Fruit fly (Drosophila melanogaster) whole organism, embryonic: Measurements from ENCODE around the gene Ufd4.
A peak's percentile ranks its signal among the peaks of the same experiment; 100 is the strongest.

Experiments
- Abd-B ChIP-seq: fragments of 200-800 bp; sonication (Bioruptor generic); optimal IDR thresholded peaks from 2 replicates; lab custom pipeline; 2018; ENCODE audit warnings: missing biosample characterization, mild to moderate bottlenecking, missing genetic modification characterization, moderate library complexity
- Bteb2 ChIP-seq: fragments of 200-800 bp; sonication (Bioruptor generic); optimal IDR thresholded peaks from 2 replicates; lab custom pipeline; 2016; ENCODE audit warnings: missing biosample characterization, missing genetic modification characterization
- CG10431 ChIP-seq: fragments of 200-800 bp; sonication (Bioruptor generic); optimal IDR thresholded peaks from 3 replicates; lab custom pipeline; 2018; ENCODE audit warnings: missing biosample characterization, mild to moderate bottlenecking, missing genetic modification characterization
- CG10565 ChIP-seq: fragments of 200-800 bp; sonication (Bioruptor generic); optimal IDR thresholded peaks from 3 replicates; lab custom pipeline; 2016; ENCODE audit warnings: missing biosample characterization, mild to moderate bottlenecking, missing genetic modification characterization
- CG10959 ChIP-seq: fragments of 200-800 bp; sonication (Bioruptor generic); IDR thresholded peaks from 2 replicates; pipeline ENCODE4 v1.3.6; 2022; ENCODE audit warnings: missing biosample characterization, missing genetic modification characterization
- CG11093 ChIP-seq: fragments of 200-800 bp; sonication (Bioruptor generic); IDR thresholded peaks from 3 replicates; pipeline ENCODE4 v1.3.6; 2022; ENCODE audit warnings: missing biosample characterization, missing genetic modification characterization
- CG12104 ChIP-seq: fragments of 200-800 bp; sonication (Bioruptor generic); optimal IDR thresholded peaks from 3 replicates; lab custom pipeline; 2016; ENCODE audit warnings: missing biosample characterization, missing genetic modification characterization
- CG13775 ChIP-seq: fragments of 200-800 bp; sonication (Bioruptor generic); optimal IDR thresholded peaks from 3 replicates; lab custom pipeline; 2017; ENCODE audit warnings: missing biosample characterization, mild to moderate bottlenecking, missing genetic modification characterization
- CG15269 ChIP-seq: fragments of 200-800 bp; sonication (Bioruptor generic); optimal IDR thresholded peaks from 2 replicates; lab custom pipeline; 2018; ENCODE audit warnings: missing biosample characterization, mild to moderate bottlenecking, missing genetic modification characterization, moderate library complexity
- CG1647 ChIP-seq: fragments of 200-800 bp; sonication (Bioruptor generic); optimal IDR thresholded peaks from 3 replicates; lab custom pipeline; 2016; ENCODE audit warnings: missing biosample characterization, missing genetic modification characterization
- CG16813 ChIP-seq: fragments of 200-800 bp; sonication (Bioruptor generic); IDR thresholded peaks from 3 replicates; pipeline ENCODE4 v1.3.6; 2022; ENCODE audit warnings: missing biosample characterization, missing genetic modification characterization; ENCODE audit not compliant: partially characterized antibody
- CG17802 ChIP-seq: fragments of 200-800 bp; sonication (Bioruptor generic); optimal IDR thresholded peaks from 2 replicates; lab custom pipeline; 2018; ENCODE audit warnings: missing biosample characterization, mild to moderate bottlenecking, missing genetic modification characterization, moderate library complexity
- CG1832 ChIP-seq: fragments of 200-800 bp; sonication (Bioruptor generic); optimal IDR thresholded peaks from 2 replicates; lab custom pipeline; 2017; ENCODE audit warnings: missing biosample characterization, mild to moderate bottlenecking, missing genetic modification characterization, inconsistent platforms
- CG33213 ChIP-seq: fragments of 200-800 bp; sonication (Bioruptor generic); optimal IDR thresholded peaks from 3 replicates; lab custom pipeline; 2016; ENCODE audit warnings: missing biosample characterization, missing genetic modification characterization
- CG33557 ChIP-seq: fragments of 200-800 bp; sonication (Bioruptor generic); optimal IDR thresholded peaks from 2 replicates; lab custom pipeline; 2019; ENCODE audit warnings: missing biosample characterization, mild to moderate bottlenecking, missing genetic modification characterization, moderate library complexity
- CG3407 ChIP-seq: fragments of 200-800 bp; sonication (Bioruptor generic); optimal IDR thresholded peaks from 2 replicates; lab custom pipeline; 2018; ENCODE audit warnings: missing biosample characterization, mild to moderate bottlenecking, missing genetic modification characterization
- CG34376 ChIP-seq: fragments of 200-800 bp; sonication (Bioruptor generic); optimal IDR thresholded peaks from 2 replicates; lab custom pipeline; 2018; ENCODE audit warnings: missing biosample characterization, mild to moderate bottlenecking, missing genetic modification characterization
- CG3838 ChIP-seq: fragments of 200-800 bp; sonication (Bioruptor generic); optimal IDR thresholded peaks from 3 replicates; lab custom pipeline; 2016; ENCODE audit warnings: missing biosample characterization, missing genetic modification characterization
- CG6854 ChIP-seq: fragments of 200-800 bp; sonication (Bioruptor generic); optimal IDR thresholded peaks from 3 replicates; lab custom pipeline; 2017; ENCODE audit warnings: missing biosample characterization, mild to moderate bottlenecking, missing genetic modification characterization
- CG7357 ChIP-seq: fragments of 200-800 bp; sonication (Bioruptor generic); IDR thresholded peaks from 3 replicates; pipeline ENCODE4 v1.3.6; 2022; ENCODE audit warnings: missing biosample characterization, missing genetic modification characterization
- D19A ChIP-seq: fragments of 200-800 bp; optimal IDR thresholded peaks from 3 replicates; lab custom pipeline; 2019; ENCODE audit warnings: missing biosample characterization, mild to moderate bottlenecking, missing genetic modification characterization, moderate library complexity
- Dll ChIP-seq: fragments of 200-800 bp; sonication (Bioruptor generic); IDR thresholded peaks from 4 replicates; pipeline ENCODE4 v1.3.6; 2022; ENCODE audit warnings: missing biosample characterization, missing genetic modification characterization; ENCODE audit not compliant: partially characterized antibody
- Dref ChIP-seq: fragments of 200-800 bp; sonication (Bioruptor generic); IDR thresholded peaks from 2 replicates; pipeline ENCODE4 v1.3.6; 2022; ENCODE audit warnings: missing biosample characterization, missing genetic modification characterization
- Fer1 ChIP-seq: fragments of 200-800 bp; sonication (Bioruptor generic); optimal IDR thresholded peaks from 2 replicates; lab custom pipeline; 2017; ENCODE audit warnings: missing biosample characterization, mild to moderate bottlenecking, missing genetic modification characterization
- HmgD ChIP-seq: fragments of 200-800 bp; sonication (Bioruptor generic); optimal IDR thresholded peaks from 3 replicates; lab custom pipeline; 2016; ENCODE audit warnings: missing biosample characterization, missing genetic modification characterization
- Hmx ChIP-seq: fragments of 200-800 bp; sonication (Bioruptor generic); optimal IDR thresholded peaks from 2 replicates; lab custom pipeline; 2016; ENCODE audit warnings: missing biosample characterization, missing genetic modification characterization
- Lpt ChIP-seq: fragments of >200 bp; optimal IDR thresholded peaks from 2 replicates; lab custom pipeline; 2018; ENCODE audit warnings: missing biosample characterization, missing genetic modification characterization
- Ravus ChIP-seq: fragments of 200-800 bp; sonication (Bioruptor generic); IDR thresholded peaks from 2 replicates; pipeline ENCODE4 v1.3.6; 2022; ENCODE audit warnings: missing biosample characterization, missing genetic modification characterization
- Side ChIP-seq: fragments of 200-800 bp; sonication (Bioruptor generic); optimal IDR thresholded peaks from 2 replicates; lab custom pipeline; 2016; ENCODE audit warnings: missing biosample characterization, missing genetic modification characterization
- az2 ChIP-seq: fragments of 200-800 bp; sonication (Bioruptor generic); optimal IDR thresholded peaks from 3 replicates; lab custom pipeline; 2016; ENCODE audit warnings: missing biosample characterization, missing genetic modification characterization
- bigmax ChIP-seq: fragments of 200-800 bp; sonication (Bioruptor generic); optimal IDR thresholded peaks from 2 replicates; lab custom pipeline; 2018; ENCODE audit warnings: missing biosample characterization, mild to moderate bottlenecking, missing genetic modification characterization
- cwo ChIP-seq: fragments of 200-800 bp; sonication (Bioruptor generic); optimal IDR thresholded peaks from 3 replicates; lab custom pipeline; 2017; ENCODE audit warnings: missing biosample characterization, missing genetic modification characterization, mild to moderate bottlenecking, moderate library complexity, missing genetic modification reagents
- exex ChIP-seq: fragments of 200-800 bp; sonication (Bioruptor generic); optimal IDR thresholded peaks from 4 replicates; lab custom pipeline; 2018; ENCODE audit warnings: missing biosample characterization, mild to moderate bottlenecking, missing genetic modification characterization, moderate library complexity
- gro ChIP-seq: fragments of 200-800 bp; sonication (Bioruptor generic); optimal IDR thresholded peaks from 2 replicates; lab custom pipeline; 2016; ENCODE audit warnings: missing biosample characterization, missing genetic modification characterization
- knrl ChIP-seq: fragments of 200-800 bp; sonication (Bioruptor generic); IDR thresholded peaks from 3 replicates; pipeline ENCODE4 v1.3.6; 2022; ENCODE audit warnings: missing biosample characterization, missing genetic modification characterization; ENCODE audit not compliant: partially characterized antibody
- p53 ChIP-seq: fragments of 200-800 bp; sonication (Bioruptor generic); optimal IDR thresholded peaks from 2 replicates; lab custom pipeline; 2016; ENCODE audit warnings: missing biosample characterization, missing genetic modification characterization
- pan ChIP-seq, 4 experiments: fragments of >200 bp in 3 of 4; fragments of 200-800 bp in 1 of 4; sonication (Bioruptor generic) in 1 of 4; optimal IDR thresholded peaks in 3 of 4; IDR thresholded peaks in 1 of 4; 2 replicates each; pipeline versions ENCODE4 v1.3.6 to Lab custom; 2017 to 2022; ENCODE audit warnings: missing biosample characterization in 2 of 4, missing genetic modification characterization in 2 of 4, mixed read lengths in 1 of 4
- phol ChIP-seq: fragments of 200-800 bp; sonication (Bioruptor generic); optimal IDR thresholded peaks from 3 replicates; lab custom pipeline; 2018; ENCODE audit warnings: missing biosample characterization, mild to moderate bottlenecking, missing genetic modification characterization, moderate library complexity
- row ChIP-seq: fragments of 200-800 bp; sonication (Bioruptor generic); IDR thresholded peaks from 3 replicates; pipeline ENCODE4 v1.3.6; 2022; ENCODE audit warnings: missing biosample characterization, missing genetic modification characterization
- sens ChIP-seq: fragments of 200-800 bp; sonication (Bioruptor generic); peaks from one replicate; lab custom pipeline; 2016; ENCODE audit warnings: missing biosample characterization, missing genetic modification characterization
- sisA ChIP-seq: fragments of 200-800 bp; sonication (Bioruptor generic); IDR thresholded peaks from 2 replicates; pipeline ENCODE4 v1.3.6; 2022; ENCODE audit warnings: missing biosample characterization, missing genetic modification characterization
- slou ChIP-seq: fragments of 200-800 bp; sonication (Bioruptor generic); optimal IDR thresholded peaks from 3 replicates; lab custom pipeline; 2016; ENCODE audit warnings: missing biosample characterization, missing genetic modification characterization
- tna ChIP-seq: fragments of 200-800 bp; sonication (Bioruptor generic); IDR thresholded peaks from 2 replicates; pipeline ENCODE4 v1.3.6; 2022; ENCODE audit warnings: missing biosample characterization, missing genetic modification characterization; ENCODE audit not compliant: partially characterized antibody
- vfl ChIP-seq: fragments of 200-800 bp; sonication (Bioruptor generic); optimal IDR thresholded peaks from 2 replicates; lab custom pipeline; 2016; ENCODE audit warnings: missing biosample characterization, missing genetic modification characterization
- vnd ChIP-seq: fragments of 200-800 bp; sonication (Bioruptor generic); IDR thresholded peaks from 3 replicates; pipeline ENCODE4 v1.3.6; 2022; ENCODE audit warnings: missing biosample characterization, missing genetic modification characterization; ENCODE audit not compliant: partially characterized antibody
- yki ChIP-seq: fragments of >200 bp; optimal IDR thresholded peaks from 3 replicates; lab custom pipeline; 2018
- zen2 ChIP-seq: fragments of 200-800 bp; sonication (Bioruptor generic); IDR thresholded peaks from 3 replicates; pipeline ENCODE4 v1.3.6; 2022; ENCODE audit warnings: missing biosample characterization, missing genetic modification characterization; ENCODE audit not compliant: partially characterized antibody

Gene Ufd4

dm6 chr2L:10237725-10238446, 54.3 kb downstream of the Ufd4 start, which contains the start of gene mthl15 (continued):
- TF ChIP-seq az2 (GFP tag; lab: Kevin White, UChicago) (no peak), Ravus (GFP tag; lab: Robert Waterston, UW) (no peak), row (GFP tag; lab: Robert Waterston, UW) (0 out of 3 replicates have a peak, but pooled peaks have one; percentile 11), sens (GFP tag; lab: Kevin White, UChicago) (peak; percentile 64), CG17802 (peak; percentile 20), pan (optimal IDR thresholded peaks at IDR 0.05; lab: Kevin White, UChicago) (no peak), pan (GFP tag; optimal IDR thresholded peaks at IDR 0.05 in 1 of 2, IDR thresholded peaks at IDR 0.05 in 1 of 2) (no peak)

DNA sequence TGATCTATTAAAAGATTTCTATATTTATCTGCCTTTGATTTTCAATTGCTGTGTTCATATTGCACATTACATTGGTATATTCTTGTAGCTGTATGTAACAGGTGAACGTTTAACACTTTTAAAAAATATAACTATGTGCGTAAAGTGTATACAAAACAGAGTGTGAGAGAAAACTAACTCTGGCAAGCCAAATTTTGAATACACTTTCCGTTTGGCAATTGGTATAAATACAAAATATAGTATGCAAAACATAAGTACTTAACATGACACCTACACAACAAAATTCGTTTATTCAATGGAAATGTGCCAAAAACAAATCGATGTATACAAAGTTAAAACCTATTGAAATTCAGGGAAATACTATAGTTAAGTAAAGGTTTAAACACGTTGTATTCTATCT, 59.3 kb downstream of the Ufd4 start:
- TF ChIP-seq D19A (tag; lab: Kevin White, UChicago) = peak; percentile 62
- TF ChIP-seq CG1647 = no peak
- TF ChIP-seq Abd-B (GFP tag; lab: Kevin White, UChicago) = no peak
- no peak for TF ChIP-seq sisA (GFP tag; lab: Robert Waterston, UW)
- TF ChIP-seq zen2 (GFP tag; lab: Robert Waterston, UW) = no peak
- no peak for TF ChIP-seq CG34376
- peak; percentile 11 for TF ChIP-seq Hmx (GFP tag; lab: Kevin White, UChicago)
- no peak for TF ChIP-seq CG6854 (GFP tag; lab: Kevin White, UChicago)
- TF ChIP-seq Lpt = no peak
- no peak for TF ChIP-seq CG15269 (tag; lab: Kevin White, UChicago)
- no peak for TF ChIP-seq CG16813 (GFP tag; lab: Robert Waterston, UW)
- TF ChIP-seq slou (GFP tag; lab: Kevin White, UChicago) = no peak
- no peak for TF ChIP-seq CG11093
- no peak for TF ChIP-seq Dll
- no peak for TF ChIP-seq tna (GFP tag; lab: Robert Waterston, UW)
- TF ChIP-seq bigmax = no peak
- TF ChIP-seq p53 = no peak
- no peak for TF ChIP-seq CG3407 (GFP tag; lab: Kevin White, UChicago)
- TF ChIP-seq CG3838 = no peak
- no peak for TF ChIP-seq CG10959 (GFP tag; lab: Robert Waterston, UW)
- no peak for TF ChIP-seq yki (lab: Kevin White, UChicago)
- peak; percentile 48 for TF ChIP-seq sens (GFP tag; lab: Kevin White, UChicago)
- TF ChIP-seq CG13775 = no peak
- TF ChIP-seq, all 482 proteins: peak for 3

- TF ChIP-seq phol (tag; lab: Kevin White, UChicago) (peak; percentile 44), Dref (peak; percentile 71; the same call in 1 of the 2 replicates), knrl (0 out of 3 replicates have a peak, but pooled peaks have one; percentile 25), CG7357 (GFP tag; lab: Robert Waterston, UW) (peak; percentile 84), exex (tag; lab: Kevin White, UChicago) (no peak), vfl (GFP tag; lab: Kevin White, UChicago) (no peak), HmgD (GFP tag; lab: Kevin White, UChicago) (no peak), vnd (GFP tag; lab: Robert Waterston, UW) (no peak), CG10431 (GFP tag; lab: Kevin White, UChicago) (no peak), CG10959 (GFP tag; lab: Robert Waterston, UW) (no peak), Fer1 (GFP tag; lab: Kevin White, UChicago) (no peak), CG33213 (GFP tag; lab: Kevin White, UChicago) (no peak), D19A (tag; lab: Kevin White, UChicago) (no peak), gro (GFP tag; lab: Kevin White, UChicago) (no peak), cwo (no peak), CG10565 (GFP tag; lab: Kevin White, UChicago) (no peak), CG12104 (GFP tag; lab: Kevin White, UChicago) (no peak), Bteb2 (GFP tag; lab: Kevin White, UChicago) (no peak), CG1832 (GFP tag; lab: Kevin White, UChicago) (no peak), Side (no peak), CG33557 (GFP tag; lab: Kevin White, UChicago) (no peak)
Observed at dm6 chr2L:10232152-10232816, 59.9 kb downstream of the Ufd4 start, which contains the start of gene eEF1delta. TSS of gene eEF1delta (plus strand) at chr2L:10232507.
